Worm (Caenorhabditis elegans): ENCODE data around the gene aqp-7.

Gene aqp-7

DNA sequence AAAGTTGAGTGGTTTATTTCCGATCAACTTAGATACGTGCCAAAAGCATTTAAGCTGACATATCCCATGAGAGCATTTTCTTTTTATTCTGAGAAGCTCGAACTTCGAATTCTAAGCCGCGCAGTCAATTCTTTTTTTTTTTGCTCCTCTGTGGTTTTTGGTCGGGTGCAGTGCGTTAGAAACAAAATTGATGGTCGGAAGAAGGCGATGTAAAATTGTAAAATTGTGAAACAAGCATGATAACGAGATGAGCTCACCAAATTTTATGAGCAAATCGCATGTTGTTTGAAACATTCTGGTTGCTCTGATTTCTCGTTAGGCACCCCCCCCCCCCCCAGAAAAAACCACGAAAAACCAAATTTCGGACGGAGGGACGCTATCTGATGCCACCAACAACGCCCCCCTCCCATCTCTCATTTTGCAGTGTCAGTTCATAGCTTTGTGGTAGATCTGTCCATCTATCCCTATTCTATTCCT lies at the start of gene aqp-7:
aqp-7 (plus strand) TSS at position 427 of the 477 bp plus-strand sequence.
- no peak for TF ChIP-seq fkh-2 (tag; optimal IDR thresholded peaks at IDR 0.05)
- no peak for TF ChIP-seq ZK546.5 (tag; optimal IDR thresholded peaks at IDR 0.05)
- no peak for TF ChIP-seq nhr-25 (tag; optimal IDR thresholded peaks at IDR 0.05)
- TF ChIP-seq nfya-1 (tag; optimal IDR thresholded peaks at IDR 0.05; ENCODE audit: insufficient read depth): peak; percentile 16
- TF ChIP-seq skn-1 (tag; optimal IDR thresholded peaks at IDR 0.05): no peak
- no peak for TF ChIP-seq nhr-11 (tag; optimal IDR thresholded peaks at IDR 0.05)
- peak; percentile 69 for TF ChIP-seq lin-39 (tag; optimal IDR thresholded peaks at IDR 0.05)

DNA sequence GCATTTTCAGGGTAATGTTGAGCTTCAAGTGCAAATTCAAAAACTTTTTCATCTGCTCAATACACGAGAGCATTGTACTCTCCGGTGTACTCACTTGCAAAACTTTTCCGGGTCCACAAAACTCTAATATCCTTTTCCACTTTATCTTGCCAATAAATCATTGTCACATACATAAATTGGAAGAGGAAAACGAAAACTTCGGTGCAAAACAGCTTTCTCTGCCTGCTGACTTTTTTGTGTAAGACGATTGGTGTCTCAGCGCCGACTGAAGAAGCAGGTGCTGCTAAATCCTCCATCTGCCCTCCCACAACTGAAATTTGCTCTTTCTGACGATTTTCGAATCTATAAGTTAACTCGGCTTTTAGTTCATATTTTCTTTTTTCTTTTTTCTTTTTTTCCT lies 49.4 kb upstream of the aqp-7 start:
- TF ChIP-seq ceh-82 (tag; optimal IDR thresholded peaks at IDR 0.05) (no peak), nfya-1 (tag; optimal IDR thresholded peaks at IDR 0.05; ENCODE audit: insufficient read depth) (no peak), fkh-10 (GFP tag; optimal IDR thresholded peaks at IDR 0.05) (no peak), egl-27 (tag; optimal IDR thresholded peaks at IDR 0.05) (no peak), unc-62 (GFP tag; optimal IDR thresholded peaks at IDR 0.05) (no peak), ceh-28 (tag; optimal IDR thresholded peaks at IDR 0.05) (no peak), skn-1 (tag; optimal IDR thresholded peaks at IDR 0.05) (no peak), hmg-11 (tag; optimal IDR thresholded peaks at IDR 0.05) (no peak), tbx-2 (tag; optimal IDR thresholded peaks at IDR 0.05) (no peak), egl-5 (tag; optimal IDR thresholded peaks at IDR 0.05) (no peak), ceh-16 (tag; optimal IDR thresholded peaks at IDR 0.05) (no peak), unc-39 (tag; optimal IDR thresholded peaks at IDR 0.05) (no peak), nhr-43 (tag; optimal IDR thresholded peaks at IDR 0.05; ENCODE audit: poor library complexity, severe bottlenecking) (no peak), eor-1 (tag; optimal IDR thresholded peaks at IDR 0.05) (no peak), nhr-237 (tag; optimal IDR thresholded peaks at IDR 0.05) (no peak)

DNA sequence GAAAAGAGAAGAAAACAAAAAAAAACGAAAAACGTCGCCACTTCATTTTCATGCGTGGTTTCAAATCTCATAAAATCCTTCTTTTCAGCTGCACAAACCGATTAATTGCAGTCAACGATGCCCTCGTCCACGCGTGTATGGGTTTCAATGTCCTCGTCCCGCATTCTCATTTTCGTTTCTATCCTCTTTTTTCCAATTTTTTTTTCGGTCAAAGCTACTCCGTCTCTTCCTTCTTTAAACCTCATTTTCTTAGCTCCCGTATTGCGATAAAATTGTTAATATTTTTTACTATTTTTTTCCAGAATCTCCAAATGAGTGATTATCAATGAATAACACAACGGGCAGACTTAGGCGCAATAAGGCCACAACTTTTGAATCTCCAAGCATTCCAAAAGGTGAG lies 48.7 kb upstream of the aqp-7 start, which contains the start of gene aakg-3:
aakg-3 (plus strand) TSS at position 301 of the 400 bp plus-strand sequence.
- TF ChIP-seq zag-1 (tag; optimal IDR thresholded peaks at IDR 0.05) (no peak), egl-5 (tag; optimal IDR thresholded peaks at IDR 0.05) (peak; percentile 33), fos-1 (tag; optimal IDR thresholded peaks at IDR 0.05) (no peak), nhr-76 (tag; optimal IDR thresholded peaks at IDR 0.05) (no peak)

DNA sequence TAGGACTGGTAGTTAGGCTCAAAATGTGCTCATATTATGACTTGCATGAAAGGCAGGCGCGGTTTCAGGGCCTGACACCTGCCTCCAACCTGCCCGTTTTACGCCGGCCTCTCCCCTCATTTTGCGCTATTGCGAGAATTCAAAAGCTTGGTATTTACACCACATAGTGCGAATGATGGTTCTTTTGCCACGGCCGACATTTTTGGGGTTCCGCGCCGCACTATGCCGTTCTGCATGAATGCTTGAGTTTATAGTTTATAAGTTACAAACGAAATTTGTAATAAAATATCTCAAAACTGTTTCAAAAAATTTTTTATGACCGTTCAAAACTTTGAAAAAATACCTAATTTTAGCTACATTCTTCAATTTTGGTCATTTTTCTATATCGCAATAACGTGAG lies 46.8 kb upstream of the aqp-7 start:
- no peak for TF ChIP-seq lin-39 (tag; optimal IDR thresholded peaks at IDR 0.05)
- TF ChIP-seq fkh-2 (tag; optimal IDR thresholded peaks at IDR 0.05): no peak
- no peak for TF ChIP-seq nfya-1 (tag; optimal IDR thresholded peaks at IDR 0.05; ENCODE audit: insufficient read depth)
- no peak for TF ChIP-seq snpc-4 (tag; optimal IDR thresholded peaks at IDR 0.05)
- no peak for TF ChIP-seq nhr-43 (tag; optimal IDR thresholded peaks at IDR 0.05; ENCODE audit: poor library complexity, severe bottlenecking)
- no peak for TF ChIP-seq mml-1 (tag; optimal IDR thresholded peaks at IDR 0.05)

DNA sequence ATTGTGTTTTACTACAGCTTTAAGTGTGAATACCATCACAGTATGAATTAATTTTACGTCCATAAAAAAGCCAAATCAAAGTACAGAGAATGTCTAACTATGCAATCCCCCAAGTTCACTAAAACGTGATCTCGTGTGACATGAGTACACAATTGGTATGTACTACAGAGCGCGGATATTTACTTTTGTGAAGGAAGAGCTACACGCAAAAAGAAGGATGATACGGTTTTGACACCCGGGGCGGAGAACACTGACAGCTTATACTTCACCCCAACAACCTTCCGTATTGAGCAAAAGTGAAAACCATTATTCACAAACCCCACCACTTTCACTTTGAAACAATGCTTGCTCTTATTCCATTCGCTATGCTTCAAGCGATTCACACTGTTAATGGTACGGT lies 43.1 kb upstream of the aqp-7 start, which contains the start of gene nspg-5:
nspg-5 (plus strand) TSS at position 301 of the 400 bp plus-strand sequence.
- TF ChIP-seq pha-4 (tag; optimal IDR thresholded peaks at IDR 0.05) (peak; percentile 28), hmg-11 (tag; optimal IDR thresholded peaks at IDR 0.05) (no peak)

DNA sequence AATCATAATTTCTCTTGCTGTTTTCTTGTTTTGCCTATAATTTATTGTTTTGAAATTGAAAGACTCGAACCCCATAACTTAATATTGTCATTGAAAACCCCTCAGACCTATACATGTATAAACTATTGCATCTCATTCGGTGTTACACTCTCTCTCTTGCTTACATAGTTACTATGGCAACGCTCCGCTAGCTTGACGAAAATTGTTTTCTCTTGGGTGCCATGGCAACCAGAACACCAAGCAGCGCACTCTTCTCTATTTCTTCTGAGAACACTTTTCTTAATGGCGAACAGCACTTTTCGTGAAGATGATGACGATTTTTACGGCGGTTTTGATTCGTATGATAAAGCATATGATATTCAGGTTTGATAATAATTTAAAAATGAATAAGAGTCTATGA lies 40.9 kb upstream of the aqp-7 start, which contains the start of gene osm-5:
osm-5 (plus strand) TSS at position 268 of the 400 bp plus-strand sequence.
- TF ChIP-seq lin-15B (tag; optimal IDR thresholded peaks at IDR 0.05): no peak
- TF ChIP-seq ZK546.5 (tag; optimal IDR thresholded peaks at IDR 0.05): no peak
- no peak for TF ChIP-seq lsy-12 (tag; optimal IDR thresholded peaks at IDR 0.05)
- TF ChIP-seq lin-39 (tag; optimal IDR thresholded peaks at IDR 0.05): no peak
- TF ChIP-seq ama-1 (optimal IDR thresholded peaks at IDR 0.05): no peak
- no peak for TF ChIP-seq nhr-12 (tag; optimal IDR thresholded peaks at IDR 0.05)
- no peak for TF ChIP-seq unc-62 (GFP tag; optimal IDR thresholded peaks at IDR 0.05)
- TF ChIP-seq skn-1 (tag; optimal IDR thresholded peaks at IDR 0.05): no peak
- TF ChIP-seq nhr-76 (tag; optimal IDR thresholded peaks at IDR 0.05): no peak
- no peak for TF ChIP-seq daf-12 (tag; optimal IDR thresholded peaks at IDR 0.05)
- TF ChIP-seq ztf-4 (tag; optimal IDR thresholded peaks at IDR 0.05): no peak
- TF ChIP-seq nhr-237 (tag; optimal IDR thresholded peaks at IDR 0.05): no peak
- TF ChIP-seq pqm-1 (tag; optimal IDR thresholded peaks at IDR 0.05): no peak
- no peak for TF ChIP-seq snpc-4 (tag; optimal IDR thresholded peaks at IDR 0.05)
- no peak for TF ChIP-seq nhr-25 (tag; optimal IDR thresholded peaks at IDR 0.05)
- TF ChIP-seq fkh-10 (GFP tag; optimal IDR thresholded peaks at IDR 0.05): no peak
- TF ChIP-seq unc-39 (tag; optimal IDR thresholded peaks at IDR 0.05): no peak
- no peak for TF ChIP-seq nhr-67 (tag; optimal IDR thresholded peaks at IDR 0.05)
